Worm (Caenorhabditis elegans) whole organism, L1 larva: ENCODE data around the gene F42A10.9.

Experiments used
- aha-1 ChIP-seq: fragments of 150-350 bp; optimal IDR thresholded peaks from 2 replicates; lab custom pipeline; 2014; ENCODE audit warnings: missing biosample characterization, missing genetic modification characterization
- ces-1 ChIP-seq: fragments of 150-350 bp; optimal IDR thresholded peaks from 2 replicates; lab custom pipeline; 2014; ENCODE audit warnings: missing biosample characterization, missing genetic modification reagents, missing genetic modification characterization
- dpl-1 ChIP-seq, 3 experiments: fragments of 150-350 bp in 2 of 3; sonication (generic microtip) in 1 of 3; optimal IDR thresholded peaks; 2 replicates each; lab custom pipeline; 2014 to 2017; ENCODE audit warnings: missing biosample characterization in 3 of 3, missing genetic modification characterization in 3 of 3, missing genetic modification reagents in 3 of 3
- elt-3 ChIP-seq, 6 experiments: fragments of 150-350 bp in 1 of 6; sonication (generic microtip); optimal IDR thresholded peaks; 2 replicates each; lab custom pipeline; 2017 to 2018; ENCODE audit warnings: missing biosample characterization in 6 of 6, missing genetic modification characterization in 6 of 6, inconsistent platforms in 1 of 6
- hlh-4 ChIP-seq: sonication (generic microtip); optimal IDR thresholded peaks from 2 replicates; lab custom pipeline; 2016; ENCODE audit warnings: mild to moderate bottlenecking, missing genetic modification characterization, missing compliant biosample characterization
- lir-3 ChIP-seq: sonication (generic microtip); optimal IDR thresholded peaks from 2 replicates; lab custom pipeline; 2016; ENCODE audit warnings: mild to moderate bottlenecking, missing genetic modification characterization, moderate library complexity, missing compliant biosample characterization; ENCODE audit not compliant: poor library complexity
- lsy-2 ChIP-seq, 2 experiments: fragments of 150-350 bp; optimal IDR thresholded peaks; 2 replicates each; lab custom pipeline; 2014; ENCODE audit warnings: missing biosample characterization in 2 of 2, missing genetic modification characterization in 2 of 2
- mep-1 ChIP-seq: fragments of 150-350 bp; optimal IDR thresholded peaks from 2 replicates; lab custom pipeline; 2014; ENCODE audit warnings: missing biosample characterization, missing genetic modification characterization
- nhr-11 ChIP-seq: fragments of 150-350 bp; optimal IDR thresholded peaks from 2 replicates; lab custom pipeline; 2014; ENCODE audit warnings: missing biosample characterization, missing genetic modification characterization
- nhr-76 ChIP-seq: sonication (generic microtip); optimal IDR thresholded peaks from 2 replicates; lab custom pipeline; 2017; ENCODE audit warnings: missing biosample characterization, missing genetic modification characterization
- pqm-1 ChIP-seq: sonication (generic microtip); optimal IDR thresholded peaks from 3 replicates; lab custom pipeline; 2017; ENCODE audit warnings: missing biosample characterization, missing genetic modification characterization
- skn-1 ChIP-seq: fragments of 150-350 bp; optimal IDR thresholded peaks from 2 replicates; lab custom pipeline; 2014; ENCODE audit warnings: missing biosample characterization, missing genetic modification characterization

ce11 chrIII:6183118-6183517, 18.7 kb downstream of the F42A10.9 start, which contains the start of gene nas-28:
- TF ChIP-seq ces-1 (GFP tag; lab: Kevin White, UChicago) (no peak), mep-1 (tag; lab: Kevin White, UChicago) (no peak), lir-3 (tag; lab: Kevin White, UChicago) (no peak), aha-1 (tag; lab: Kevin White, UChicago) (no peak), pqm-1 (no peak), hlh-4 (tag; lab: Kevin White, UChicago) (no peak), skn-1 (tag; lab: Kevin White, UChicago) (no peak), elt-3 (tag; optimal IDR thresholded peaks at IDR 0.05; lab: Kevin White, UChicago) (no peak), nhr-11 (no peak), lsy-2 (tag; optimal IDR thresholded peaks at IDR 0.05; lab: Kevin White, UChicago) (no peak), nhr-76 (tag; lab: Kevin White, UChicago) (no peak), dpl-1 (GFP tag; optimal IDR thresholded peaks at IDR 0.05; lab: Kevin White, UChicago) (no peak)
